Worm (Caenorhabditis elegans) whole organism, L4 larva: ENCODE measurements around the gene klf-2.

Experiments used
- lin-39 ChIP-seq: fragments of 150-350 bp; optimal IDR thresholded peaks from 2 replicates; lab custom pipeline; 2014; ENCODE audit warnings: missing biosample characterization, missing genetic modification reagents, missing genetic modification characterization
- lir-3 ChIP-seq: sonication (generic microtip); optimal IDR thresholded peaks from 2 replicates; lab custom pipeline; 2016; ENCODE audit warnings: mild to moderate bottlenecking, missing genetic modification characterization, missing compliant biosample characterization

ce11 chrV:20712318-20712993, 27.0 kb downstream of the klf-2 start:
- no peak for TF ChIP-seq lin-39
- no peak for TF ChIP-seq lir-3 (tag; lab: Kevin White, UChicago)
